Fruit fly (Drosophila melanogaster): Measurements from ENCODE around the gene CG8086.
A peak's percentile ranks its signal among the peaks of the same experiment; 100 is the strongest.

CG8086 gene

dm6 chr2L:8277561-8278201 lies 20.4 kb upstream of the CG8086 start (continued):
- TF ChIP-seq vnd (GFP tag; IDR thresholded peaks at IDR 0.05; ENCODE audit: partially characterized antibody) (no peak), dmrt99B (tag; optimal IDR thresholded peaks at IDR 0.05) (peak; percentile 99), toy (GFP tag; IDR thresholded peaks at IDR 0.05) (peak; percentile 94), grn (GFP tag; optimal IDR thresholded peaks at IDR 0.05) (peak; percentile 86), seq (GFP tag; IDR thresholded peaks at IDR 0.05) (peak; percentile 98), Dek (tag; optimal IDR thresholded peaks at IDR 0.05) (peak; percentile 96), CG16863 (GFP tag; optimal IDR thresholded peaks at IDR 0.05) (peak; percentile 88), CG32767 (GFP tag; IDR thresholded peaks at IDR 0.05) (peak; percentile 99), Sry-δ (GFP tag; optimal IDR thresholded peaks at IDR 0.05) (peak; percentile 46), NfI (GFP tag; optimal IDR thresholded peaks at IDR 0.05) (peak; percentile 94), CG7786 (GFP tag; optimal IDR thresholded peaks at IDR 0.05) (peak; percentile 75), B-H1 (GFP tag; IDR thresholded peaks at IDR 0.05) (peak; percentile 97), Ets65A (GFP tag) (peak; percentile 98), bbx (GFP tag; IDR thresholded peaks at IDR 0.05; ENCODE audit: partially characterized antibody) (peak; percentile 57; the same call in 1 of the 2 replicates), CG33557 (GFP tag; optimal IDR thresholded peaks at IDR 0.05) (peak; percentile 98), CG32772 (GFP tag; IDR thresholded peaks at IDR 0.05) (peak; percentile 99), ci (GFP tag; IDR thresholded peaks at IDR 0.05) (peak; percentile 99), Ravus (GFP tag; IDR thresholded peaks at IDR 0.05) (peak; percentile 92), oc (tag; optimal IDR thresholded peaks at IDR 0.05) (peak; percentile 99), ems (GFP tag; optimal IDR thresholded peaks at IDR 0.05) (peak; percentile 96), Neu2 (GFP tag; optimal IDR thresholded peaks at IDR 0.05; ENCODE audit: borderline replicate concordance) (peak; percentile 72), CG1024 (GFP tag; IDR thresholded peaks at IDR 0.05) (peak; percentile 97), row (GFP tag; IDR thresholded peaks at IDR 0.05) (peak; percentile 99), Mes4 (GFP tag; optimal IDR thresholded peaks at IDR 0.05) (peak; percentile 94), nom (GFP tag; optimal IDR thresholded peaks at IDR 0.05) (peak; percentile 97), CG4424 (GFP tag; optimal IDR thresholded peaks at IDR 0.05) (peak; percentile 99), Sin3A (optimal IDR thresholded peaks at IDR 0.05) (no peak), sna (GFP tag; IDR thresholded peaks at IDR 0.05; ENCODE audit: partially characterized antibody) (no peak), wor (GFP tag; IDR thresholded peaks at IDR 0.05) (peak; percentile 97), CG14441 (GFP tag; IDR thresholded peaks at IDR 0.05) (peak; percentile 98), sc (optimal IDR thresholded peaks at IDR 0.05) (no peak), sc (GFP tag; optimal IDR thresholded peaks at IDR 0.05) (peak; percentile 98), chm (GFP tag; IDR thresholded peaks at IDR 0.05) (peak; percentile 99), Hr78 (GFP tag; optimal IDR thresholded peaks at IDR 0.05) (peak in 1 of 2 experiments; percentile 86), wek (GFP tag; optimal IDR thresholded peaks at IDR 0.05) (peak; percentile 71), CG15011 (GFP tag; optimal IDR thresholded peaks at IDR 0.05) (peak; percentile 94), CG34376 (GFP tag; optimal IDR thresholded peaks at IDR 0.05) (peak; percentile 73), Ssrp (tag; optimal IDR thresholded peaks at IDR 0.05) (peak; percentile 98), CG6854 (GFP tag; optimal IDR thresholded peaks at IDR 0.05) (peak; percentile 93), Taf1 (GFP tag; IDR thresholded peaks at IDR 0.05) (peak; percentile 92), Tbp (GFP tag; optimal IDR thresholded peaks at IDR 0.05) (no peak), sens (GFP tag) (peak; percentile 99), CG10462 (GFP tag; optimal IDR thresholded peaks at IDR 0.05) (peak; percentile 96), CG17359 (tag; optimal IDR thresholded peaks at IDR 0.05) (peak; percentile 99), cato (GFP tag; optimal IDR thresholded peaks at IDR 0.05; ENCODE audit: borderline replicate concordance) (peak; percentile 98), CG3847 (GFP tag; IDR thresholded peaks at IDR 0.05) (peak; percentile 97), CG4360 (GFP tag; IDR thresholded peaks at IDR 0.05) (peak; percentile 92), hkb (optimal IDR thresholded peaks at IDR 0.05) (peak; percentile 63), hkb (GFP tag; IDR thresholded peaks at IDR 0.05) (peak; percentile 99), Fer2 (tag; optimal IDR thresholded peaks at IDR 0.05) (peak; percentile 86), CG14965 (GFP tag; optimal IDR thresholded peaks at IDR 0.05; ENCODE audit: borderline replicate concordance) (peak; percentile 68)

Data from whole organism, embryonic.